Fruit fly (Drosophila melanogaster) whole organism, embryonic: ENCODE results near the gene Tim9b.
A peak's percentile ranks its signal among the peaks of the same experiment; 100 is the strongest.

ENCODE experiments used
- D ChIP-seq, 2 experiments: fragments of 200-800 bp in 1 of 2; fragments of >200 bp in 1 of 2; sonication (Bioruptor generic) in 1 of 2; optimal IDR thresholded peaks; 2 replicates in 1 of 2; 3 replicates in 1 of 2; lab custom pipeline; 2017; ENCODE audit warnings: mild to moderate bottlenecking in 1 of 2, missing biosample characterization in 1 of 2, missing genetic modification characterization in 1 of 2, missing genetic modification reagents in 1 of 2
- Gug ChIP-seq: fragments of 200-800 bp; sonication (Bioruptor generic); IDR thresholded peaks from 4 replicates; pipeline ENCODE4 v1.3.6; 2022; ENCODE audit warnings: missing biosample characterization, missing genetic modification characterization
- Mad ChIP-seq: fragments of 200-800 bp; sonication (Bioruptor generic); optimal IDR thresholded peaks from 2 replicates; lab custom pipeline; 2016; ENCODE audit warnings: missing biosample characterization, missing genetic modification characterization
- gfzf ChIP-seq: fragments of 200-800 bp; sonication (Bioruptor generic); optimal IDR thresholded peaks from 2 replicates; lab custom pipeline; 2016; ENCODE audit warnings: missing biosample characterization, mild to moderate bottlenecking, missing genetic modification characterization, moderate library complexity
- kay ChIP-seq: fragments of 200-800 bp; sonication (Bioruptor generic); optimal IDR thresholded peaks from 2 replicates; lab custom pipeline; 2016; ENCODE audit warnings: missing biosample characterization, missing genetic modification characterization
- lola ChIP-seq, 3 experiments: fragments of >200 bp in 2 of 3; fragments of 200-800 bp in 1 of 3; sonication (Bioruptor generic) in 1 of 3; optimal IDR thresholded peaks; 2 replicates each; lab custom pipeline; 2017 to 2019; ENCODE audit warnings: missing biosample characterization in 3 of 3, missing genetic modification characterization in 3 of 3, mild to moderate bottlenecking in 1 of 3, moderate library complexity in 1 of 3

DNA sequence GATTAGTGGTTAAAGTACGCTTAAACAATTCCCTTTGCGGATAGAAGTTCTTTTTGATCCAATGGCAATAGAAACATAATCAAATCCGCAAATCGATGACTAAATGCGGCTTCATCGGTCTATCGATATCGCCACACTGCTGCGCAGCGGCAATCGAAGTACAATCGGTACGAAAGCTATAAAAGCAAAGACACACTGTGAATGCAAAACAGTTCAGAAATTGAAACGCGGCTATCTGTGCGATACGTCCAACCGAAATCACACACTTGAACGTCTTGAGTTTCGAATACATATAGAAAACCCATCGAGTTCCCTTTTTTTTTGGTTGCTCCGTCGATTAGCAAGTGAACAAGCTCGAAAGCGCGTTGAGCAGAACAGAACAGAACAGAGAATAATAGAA lies 13.3 kb downstream of the Tim9b start, which contains the start of gene CG14207:
- TF ChIP-seq Gug (no peak), D (optimal IDR thresholded peaks at IDR 0.05; lab: Kevin White, UChicago) (no peak), D (GFP tag; optimal IDR thresholded peaks at IDR 0.05; lab: Kevin White, UChicago) (no peak), kay (GFP tag; lab: Kevin White, UChicago) (no peak), Mad (no peak), lola (GFP tag; optimal IDR thresholded peaks at IDR 0.05; lab: Kevin White, UChicago) (no peak), gfzf (GFP tag; lab: Kevin White, UChicago) (peak; percentile 3)
